Worm (Caenorhabditis elegans) whole organism, young adult: Measurements from ENCODE around the gene scc-1.

Experiments used
- B0261.1 ChIP-seq: sonication (generic microtip); optimal IDR thresholded peaks from 2 replicates; lab custom pipeline; 2016; ENCODE audit warnings: mild to moderate bottlenecking, missing genetic modification characterization, moderate library complexity, missing compliant biosample characterization
- B0336.3 ChIP-seq: fragments of 200-800 bp; sonication (Bioruptor generic); IDR thresholded peaks from 2 replicates; pipeline ENCODE4 v1.3.6; 2022; ENCODE audit warnings: missing genetic modification characterization, missing compliant biosample characterization
- F22D6.2 ChIP-seq: sonication (generic microtip); optimal IDR thresholded peaks from 2 replicates; lab custom pipeline; 2016; ENCODE audit warnings: mild to moderate bottlenecking, missing genetic modification characterization, missing compliant biosample characterization
- F23B12.7 ChIP-seq: sonication (generic microtip); optimal IDR thresholded peaks from 2 replicates; lab custom pipeline; 2017; ENCODE audit warnings: missing genetic modification characterization, mild to moderate bottlenecking, missing compliant biosample characterization, antibody characterized with exemption, moderate library complexity; ENCODE audit not compliant: insufficient read depth
- F33H1.4 ChIP-seq: fragments of 200-800 bp; sonication (Bioruptor generic); IDR thresholded peaks from 2 replicates; pipeline ENCODE4 v1.3.6; 2022; ENCODE audit warnings: missing genetic modification reagents, missing genetic modification characterization, missing compliant biosample characterization
- F37B4.10 ChIP-seq: fragments of 200-800 bp; sonication (Bioruptor generic); IDR thresholded peaks from 2 replicates; pipeline ENCODE4 v1.3.6; 2022; ENCODE audit warnings: missing genetic modification characterization, missing compliant biosample characterization
- F39B2.1 ChIP-seq: fragments of 200-800 bp; sonication (Bioruptor generic); IDR thresholded peaks from 2 replicates; pipeline ENCODE4 v1.3.6; 2022; ENCODE audit warnings: missing genetic modification reagents, missing genetic modification characterization, missing compliant biosample characterization
- F52B5.7 ChIP-seq: sonication (generic microtip); optimal IDR thresholded peaks from 2 replicates; lab custom pipeline; 2016; ENCODE audit warnings: mild to moderate bottlenecking, missing genetic modification characterization, missing compliant biosample characterization
- F57A8.1 ChIP-seq: fragments of 200-800 bp; sonication (Bioruptor generic); optimal IDR thresholded peaks from 2 replicates; lab custom pipeline; 2018; ENCODE audit warnings: mild to moderate bottlenecking, missing genetic modification characterization, moderate library complexity, missing compliant biosample characterization
- K12H6.12 ChIP-seq: fragments of 200-800 bp; sonication (Bioruptor generic); optimal IDR thresholded peaks from 2 replicates; lab custom pipeline; 2018; ENCODE audit warnings: mild to moderate bottlenecking, missing genetic modification characterization, missing compliant biosample characterization
- Y67H2A.10 ChIP-seq: fragments of 200-800 bp; sonication (Bioruptor generic); conservative IDR thresholded peaks from 2 replicates; pipeline ENCODE4 v1.3.6; 2022; ENCODE audit warnings: missing genetic modification reagents, missing genetic modification characterization, missing compliant biosample characterization
- Y79H2A.3 ChIP-seq: fragments of 200-800 bp; sonication (Bioruptor generic); conservative IDR thresholded peaks from 2 replicates; pipeline ENCODE4 v1.3.6; 2022; ENCODE audit warnings: missing genetic modification reagents, missing genetic modification characterization, missing compliant biosample characterization
- akir-1 ChIP-seq: fragments of 200-800 bp; sonication (Bioruptor generic); optimal IDR thresholded peaks from 2 replicates; lab custom pipeline; 2018; ENCODE audit warnings: mild to moderate bottlenecking, missing genetic modification characterization, moderate library complexity, missing compliant biosample characterization
- bed-1 ChIP-seq: fragments of 200-800 bp; sonication (Bioruptor generic); IDR thresholded peaks from 2 replicates; pipeline ENCODE4 v1.3.6; 2022; ENCODE audit warnings: missing genetic modification reagents, missing genetic modification characterization, missing compliant biosample characterization
- cebp-1 ChIP-seq, 2 experiments: fragments of 200-800 bp in 1 of 2; sonication (Bioruptor generic) in 1 of 2; sonication (generic microtip) in 1 of 2; IDR thresholded peaks in 1 of 2; optimal IDR thresholded peaks in 1 of 2; 2 replicates each; pipeline versions ENCODE4 v1.3.6 to Lab custom; 2017 to 2022; ENCODE audit warnings: missing compliant biosample characterization in 2 of 2, missing genetic modification characterization in 2 of 2, mild to moderate bottlenecking in 1 of 2, missing genetic modification reagents in 1 of 2, moderate library complexity in 1 of 2
- ceh-58 ChIP-seq: fragments of 200-800 bp; sonication (Bioruptor generic); IDR thresholded peaks from 2 replicates; pipeline ENCODE4 v1.3.6; 2022; ENCODE audit warnings: missing genetic modification characterization, missing compliant biosample characterization
- ceh-79 ChIP-seq: sonication (generic microtip); optimal IDR thresholded peaks from 2 replicates; lab custom pipeline; 2017; ENCODE audit warnings: mild to moderate bottlenecking, missing genetic modification characterization, missing compliant biosample characterization
- ceh-91 ChIP-seq: fragments of 200-800 bp; sonication (Bioruptor generic); IDR thresholded peaks from 2 replicates; pipeline ENCODE4 v1.3.6; 2022; ENCODE audit warnings: missing genetic modification reagents, missing genetic modification characterization, missing compliant biosample characterization
- chd-7 ChIP-seq: sonication (generic microtip); optimal IDR thresholded peaks from 2 replicates; lab custom pipeline; 2016; ENCODE audit warnings: mild to moderate bottlenecking, missing genetic modification characterization, moderate library complexity, missing compliant biosample characterization
- dpl-1 ChIP-seq: fragments of 150-350 bp; optimal IDR thresholded peaks from 2 replicates; lab custom pipeline; 2014; ENCODE audit warnings: missing biosample characterization, missing genetic modification reagents, missing genetic modification characterization
- efl-1 ChIP-seq: fragments of 150-350 bp; optimal IDR thresholded peaks from 2 replicates; lab custom pipeline; 2014; ENCODE audit warnings: missing biosample characterization, missing genetic modification reagents, missing genetic modification characterization
- egl-18 ChIP-seq: fragments of 200-800 bp; sonication (Bioruptor generic); IDR thresholded peaks from 2 replicates; pipeline ENCODE4 v1.3.6; 2022; ENCODE audit warnings: missing genetic modification reagents, missing genetic modification characterization, missing compliant biosample characterization
- egrh-3 ChIP-seq: fragments of 200-800 bp; sonication (Bioruptor generic); IDR thresholded peaks from 2 replicates; pipeline ENCODE4 v1.3.6; 2022; ENCODE audit warnings: missing genetic modification reagents, missing genetic modification characterization, missing compliant biosample characterization
- hlh-26 ChIP-seq: fragments of 200-800 bp; sonication (Bioruptor generic); conservative IDR thresholded peaks from 2 replicates; pipeline ENCODE4 v1.3.6; 2022; ENCODE audit warnings: missing genetic modification reagents, missing genetic modification characterization, missing compliant biosample characterization
- hmg-20 ChIP-seq: fragments of 200-800 bp; sonication (Bioruptor generic); IDR thresholded peaks from 2 replicates; pipeline ENCODE4 v1.3.6; 2022; ENCODE audit warnings: missing genetic modification reagents, missing genetic modification characterization, missing compliant biosample characterization
- lag-1 ChIP-seq: fragments of 200-800 bp; sonication (Bioruptor generic); IDR thresholded peaks from 2 replicates; pipeline ENCODE4 v1.3.6; 2022; ENCODE audit warnings: missing genetic modification reagents, missing genetic modification characterization, missing compliant biosample characterization
- let-607 ChIP-seq, 2 experiments: fragments of 200-800 bp in 1 of 2; sonication (Bioruptor generic) in 1 of 2; sonication (generic microtip) in 1 of 2; optimal IDR thresholded peaks; 2 replicates each; lab custom pipeline; 2016 to 2018; ENCODE audit warnings: mild to moderate bottlenecking in 2 of 2, missing compliant biosample characterization in 2 of 2, missing genetic modification characterization in 2 of 2, moderate library complexity in 2 of 2, missing genotype in 1 of 2
- lin-40 ChIP-seq: sonication (generic microtip); optimal IDR thresholded peaks from 2 replicates; lab custom pipeline; 2016; ENCODE audit warnings: missing genetic modification characterization, mild to moderate bottlenecking, missing compliant biosample characterization, missing genotype, missing genetic modification reagents
- lin-54 ChIP-seq: fragments of 200-800 bp; sonication (Bioruptor generic); optimal IDR thresholded peaks from 2 replicates; lab custom pipeline; 2018; ENCODE audit warnings: mild to moderate bottlenecking, missing genetic modification characterization, missing compliant biosample characterization
- lsl-1 ChIP-seq: fragments of 200-800 bp; sonication (Bioruptor generic); optimal IDR thresholded peaks from 2 replicates; lab custom pipeline; 2018; ENCODE audit warnings: mild to moderate bottlenecking, missing genetic modification characterization, moderate library complexity, missing compliant biosample characterization
- lsy-27 ChIP-seq: sonication (generic microtip); optimal IDR thresholded peaks from 2 replicates; lab custom pipeline; 2017; ENCODE audit warnings: missing genetic modification characterization, mild to moderate bottlenecking, missing compliant biosample characterization, antibody characterized with exemption, missing genotype, borderline replicate concordance; ENCODE audit not compliant: insufficient read depth
- madf-6 ChIP-seq: fragments of 200-800 bp; sonication (Bioruptor generic); IDR thresholded peaks from 2 replicates; pipeline ENCODE4 v1.3.6; 2022; ENCODE audit warnings: missing genetic modification reagents, missing genetic modification characterization, missing compliant biosample characterization
- madf-8 ChIP-seq: fragments of 200-800 bp; sonication (Bioruptor generic); conservative IDR thresholded peaks from 2 replicates; pipeline ENCODE4 v1.3.6; 2022; ENCODE audit warnings: missing genetic modification reagents, missing genetic modification characterization, missing compliant biosample characterization
- mel-28 ChIP-seq: sonication (generic microtip); optimal IDR thresholded peaks from 2 replicates; lab custom pipeline; 2016; ENCODE audit warnings: borderline replicate concordance, mild to moderate bottlenecking, missing genetic modification characterization, missing compliant biosample characterization
- mes-4 ChIP-seq: sonication (generic microtip); optimal IDR thresholded peaks from 2 replicates; lab custom pipeline; 2016; ENCODE audit warnings: missing genotype, missing genetic modification characterization, missing compliant biosample characterization
- nfya-1 ChIP-seq: sonication (generic microtip); optimal IDR thresholded peaks from 2 replicates; lab custom pipeline; 2017; ENCODE audit warnings: antibody characterized with exemption, missing compliant biosample characterization, missing genetic modification characterization, borderline replicate concordance; ENCODE audit not compliant: insufficient read depth
- nfyb-1 ChIP-seq: fragments of 200-800 bp; sonication (Bioruptor generic); IDR thresholded peaks from 2 replicates; pipeline ENCODE4 v1.3.6; 2022; ENCODE audit warnings: missing genetic modification reagents, missing genetic modification characterization, missing compliant biosample characterization
- nhr-179 ChIP-seq: sonication (generic microtip); optimal IDR thresholded peaks from 2 replicates; lab custom pipeline; 2016; ENCODE audit warnings: mild to moderate bottlenecking, missing genetic modification characterization, missing compliant biosample characterization
- nhr-80 ChIP-seq: sonication (generic microtip); optimal IDR thresholded peaks from 2 replicates; lab custom pipeline; 2016; ENCODE audit warnings: missing genetic modification characterization, missing compliant biosample characterization
- nhr-90 ChIP-seq: sonication (generic microtip); optimal IDR thresholded peaks from 2 replicates; lab custom pipeline; 2016; ENCODE audit warnings: missing genotype, mild to moderate bottlenecking, missing genetic modification characterization, missing compliant biosample characterization
- pbrm-1 ChIP-seq: fragments of 200-800 bp; sonication (Bioruptor generic); IDR thresholded peaks from 2 replicates; pipeline ENCODE4 v1.3.6; 2022; ENCODE audit warnings: missing genetic modification reagents, missing genetic modification characterization, missing compliant biosample characterization
- snpc-3.4 ChIP-seq: sonication (generic microtip); optimal IDR thresholded peaks from 2 replicates; lab custom pipeline; 2017; ENCODE audit warnings: missing genetic modification characterization, mild to moderate bottlenecking, missing compliant biosample characterization, antibody characterized with exemption, moderate library complexity, missing genotype, missing genetic modification reagents
- sptf-2 ChIP-seq: fragments of 200-800 bp; sonication (Bioruptor generic); optimal IDR thresholded peaks from 2 replicates; lab custom pipeline; 2018; ENCODE audit warnings: mild to moderate bottlenecking, missing genetic modification characterization, missing compliant biosample characterization
- unc-130 ChIP-seq: sonication (generic microtip); optimal IDR thresholded peaks from 2 replicates; lab custom pipeline; 2016; ENCODE audit warnings: missing genetic modification reagents, missing genetic modification characterization, missing compliant biosample characterization
- xnd-1 ChIP-seq: sonication (generic microtip); optimal IDR thresholded peaks from 2 replicates; lab custom pipeline; 2016; ENCODE audit warnings: missing genotype, missing genetic modification reagents, missing genetic modification characterization, missing compliant biosample characterization
- zfh-2 ChIP-seq: fragments of 200-800 bp; sonication (Bioruptor generic); conservative IDR thresholded peaks from 2 replicates; pipeline ENCODE4 v1.3.6; 2022; ENCODE audit warnings: missing genetic modification reagents, missing genetic modification characterization, missing compliant biosample characterization
- ztf-18 ChIP-seq: sonication (generic microtip); optimal IDR thresholded peaks from 2 replicates; lab custom pipeline; 2016; ENCODE audit warnings: missing genotype, mild to moderate bottlenecking, missing genetic modification characterization, missing compliant biosample characterization

Gene scc-1

DNA sequence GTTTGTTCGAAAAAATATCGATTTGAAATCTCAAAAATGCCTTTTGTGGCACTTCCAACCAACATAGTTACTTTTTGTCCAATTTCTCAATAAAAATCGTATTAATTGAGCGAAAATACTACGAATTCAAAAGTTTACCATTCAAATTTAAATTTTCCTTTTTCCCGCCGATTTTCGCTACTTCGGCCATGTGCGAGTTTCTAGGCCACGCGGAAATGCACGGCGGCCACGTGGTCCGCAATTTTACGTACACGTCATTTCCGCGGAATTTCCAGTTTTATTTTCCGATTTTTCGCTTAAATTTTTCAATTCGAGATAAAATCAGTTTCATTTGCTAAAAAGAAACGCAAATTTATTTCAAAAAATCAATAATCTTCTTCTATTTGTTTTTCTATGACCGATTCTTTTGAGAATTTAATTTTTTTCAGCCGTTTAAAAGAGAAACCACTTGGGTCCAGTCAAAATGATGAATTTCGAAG lies 41.5 kb downstream of the scc-1 start, which contains the start of gene eas-1 (continued):
- no peak for TF ChIP-seq nfyb-1 (GFP tag; lab: Robert Waterston, UW)
- peak; percentile 82 for TF ChIP-seq efl-1 (GFP tag; lab: Kevin White, UChicago)
- no peak for TF ChIP-seq B0261.1 (tag; lab: Kevin White, UChicago)
- TF ChIP-seq nfya-1 (tag; lab: Kevin White, UChicago): no peak
- TF ChIP-seq egl-18: no peak
- peak; percentile 27 for TF ChIP-seq nhr-80
- TF ChIP-seq chd-7: peak; percentile 24
- no peak for TF ChIP-seq ceh-58
- peak; percentile 9 for TF ChIP-seq snpc-3.4 (tag; lab: Kevin White, UChicago)
- no peak for TF ChIP-seq mes-4 (tag; lab: Kevin White, UChicago)
- TF ChIP-seq F33H1.4 (GFP tag; lab: Robert Waterston, UW): peak; percentile 67
- TF ChIP-seq lin-40 (tag; lab: Kevin White, UChicago): peak; percentile 65
- no peak for TF ChIP-seq mel-28
- TF ChIP-seq lsl-1 (GFP tag; lab: Kevin White, UChicago): peak; percentile 63
- TF ChIP-seq lsy-27 (tag; lab: Kevin White, UChicago): no peak
- TF ChIP-seq akir-1: peak; percentile 58
- TF ChIP-seq xnd-1 (tag; lab: Kevin White, UChicago): peak; percentile 21
- no peak for TF ChIP-seq cebp-1 (GFP tag; IDR thresholded peaks at IDR 0.05; lab: Robert Waterston, UW)
- TF ChIP-seq cebp-1 (tag; optimal IDR thresholded peaks at IDR 0.05; lab: Kevin White, UChicago): no peak
- no peak for TF ChIP-seq zfh-2
- peak; percentile 50; the same call in 1 of the 2 replicates for TF ChIP-seq ceh-91 (GFP tag; lab: Robert Waterston, UW)
- TF ChIP-seq K12H6.12 (tag; lab: Kevin White, UChicago): peak; percentile 50
- TF ChIP-seq nhr-90: no peak
- TF ChIP-seq dpl-1: peak; percentile 78
- peak; percentile 5 for TF ChIP-seq sptf-2 (GFP tag; lab: Kevin White, UChicago)
- TF ChIP-seq ztf-18 (tag; lab: Kevin White, UChicago): peak; percentile 27
- peak; percentile 39 for TF ChIP-seq F23B12.7 (tag; lab: Kevin White, UChicago)
- peak; percentile 45; the same call in 1 of the 2 replicates for TF ChIP-seq Y67H2A.10 (GFP tag; lab: Robert Waterston, UW)
- TF ChIP-seq F57A8.1 (GFP tag; lab: Kevin White, UChicago): no peak
- peak; percentile 78 for TF ChIP-seq hmg-20 (GFP tag; lab: Robert Waterston, UW)
- peak; percentile 53; the same call in 1 of the 2 replicates for TF ChIP-seq pbrm-1 (GFP tag; lab: Robert Waterston, UW)
- peak; percentile 45 for TF ChIP-seq madf-8
- peak; percentile 69 for TF ChIP-seq madf-6 (GFP tag; lab: Robert Waterston, UW)
- TF ChIP-seq lin-54: peak; percentile 94
- TF ChIP-seq hlh-26 (GFP tag; lab: Robert Waterston, UW): no peak
- no peak for TF ChIP-seq Y79H2A.3 (GFP tag; lab: Robert Waterston, UW)
- TF ChIP-seq unc-130: peak; percentile 70
- TF ChIP-seq let-607 (tag; optimal IDR thresholded peaks at IDR 0.05; lab: Kevin White, UChicago): peak; percentile 93 to 97
- no peak for TF ChIP-seq F37B4.10
- TF ChIP-seq F39B2.1: no peak
- peak; percentile 8 for TF ChIP-seq F22D6.2 (tag; lab: Kevin White, UChicago)
- TF ChIP-seq B0336.3 (GFP tag; lab: Robert Waterston, UW): no peak
- no peak for TF ChIP-seq nhr-179 (tag; lab: Kevin White, UChicago)
- no peak for TF ChIP-seq F52B5.7 (tag; lab: Kevin White, UChicago)
- no peak for TF ChIP-seq bed-1 (GFP tag; lab: Robert Waterston, UW)
- TF ChIP-seq lag-1: no peak
- TF ChIP-seq egrh-3 (GFP tag; lab: Robert Waterston, UW): no peak
- TF ChIP-seq ceh-79: no peak
